Fruit fly (Drosophila melanogaster) whole organism, embryonic: ENCODE measurements around the gene Alg9.

Source experiments
- Atf6 ChIP-seq: fragments of 200-800 bp; sonication (Bioruptor generic); IDR thresholded peaks from 2 replicates; pipeline ENCODE4 v1.3.6; 2022; ENCODE audit warnings: missing biosample characterization, missing genetic modification characterization
- CG10147 ChIP-seq: fragments of 200-800 bp; sonication (Bioruptor generic); optimal IDR thresholded peaks from 2 replicates; lab custom pipeline; 2019; ENCODE audit warnings: missing biosample characterization, mild to moderate bottlenecking, missing genetic modification characterization, moderate library complexity
- CG10274 ChIP-seq: fragments of 200-800 bp; sonication (Bioruptor generic); optimal IDR thresholded peaks from 3 replicates; lab custom pipeline; 2017; ENCODE audit warnings: missing biosample characterization, mild to moderate bottlenecking, missing genetic modification characterization
- CG10321 ChIP-seq: fragments of 200-800 bp; sonication (Bioruptor generic); IDR thresholded peaks from 2 replicates; pipeline ENCODE4 v1.3.6; 2022; ENCODE audit warnings: missing biosample characterization, missing genetic modification characterization
- CG13296 ChIP-seq: fragments of 200-800 bp; sonication (Bioruptor generic); optimal IDR thresholded peaks from 3 replicates; lab custom pipeline; 2018; ENCODE audit warnings: missing biosample characterization, mild to moderate bottlenecking, missing genetic modification characterization
- CG1602 ChIP-seq: fragments of 200-800 bp; sonication (Bioruptor generic); optimal IDR thresholded peaks from 3 replicates; lab custom pipeline; 2016; ENCODE audit warnings: missing biosample characterization, missing genetic modification characterization
- CG17385 ChIP-seq: fragments of 200-800 bp; sonication (Bioruptor generic); optimal IDR thresholded peaks from 3 replicates; lab custom pipeline; 2018; ENCODE audit warnings: missing biosample characterization, mild to moderate bottlenecking, missing genetic modification characterization
- CG17912 ChIP-seq: fragments of 200-800 bp; sonication (Bioruptor generic); optimal IDR thresholded peaks from 2 replicates; lab custom pipeline; 2018; ENCODE audit warnings: missing biosample characterization, mild to moderate bottlenecking, missing genetic modification characterization
- CG1792 ChIP-seq: fragments of 200-800 bp; sonication (Bioruptor generic); optimal IDR thresholded peaks from 2 replicates; lab custom pipeline; 2016; ENCODE audit warnings: missing biosample characterization, missing genetic modification characterization
- CG1832 ChIP-seq: fragments of 200-800 bp; sonication (Bioruptor generic); optimal IDR thresholded peaks from 2 replicates; lab custom pipeline; 2017; ENCODE audit warnings: missing biosample characterization, mild to moderate bottlenecking, missing genetic modification characterization, inconsistent platforms
- CG2129 ChIP-seq: fragments of 200-800 bp; sonication (Bioruptor generic); IDR thresholded peaks from 2 replicates; pipeline ENCODE4 v1.3.6; 2022; ENCODE audit warnings: missing biosample characterization, missing genetic modification characterization; ENCODE audit not compliant: partially characterized antibody
- CG31441 ChIP-seq: fragments of 200-800 bp; sonication (Bioruptor generic); IDR thresholded peaks from 2 replicates; pipeline ENCODE4 v1.3.6; 2022; ENCODE audit warnings: missing biosample characterization, missing genetic modification characterization
- CG3281 ChIP-seq: fragments of 200-800 bp; sonication (Bioruptor generic); optimal IDR thresholded peaks from 3 replicates; lab custom pipeline; 2017; ENCODE audit warnings: missing biosample characterization, mild to moderate bottlenecking, missing genetic modification characterization
- CG3847 ChIP-seq: fragments of 200-800 bp; sonication (Bioruptor generic); IDR thresholded peaks from 2 replicates; pipeline ENCODE4 v1.3.6; 2022; ENCODE audit warnings: missing biosample characterization, missing genetic modification characterization
- CG5245 ChIP-seq: fragments of 200-800 bp; sonication (Bioruptor generic); optimal IDR thresholded peaks from 3 replicates; lab custom pipeline; 2016; ENCODE audit warnings: missing biosample characterization, missing genetic modification characterization
- CG6765 ChIP-seq: fragments of 200-800 bp; sonication (Bioruptor generic); optimal IDR thresholded peaks from 3 replicates; lab custom pipeline; 2017; ENCODE audit warnings: missing biosample characterization, mild to moderate bottlenecking, missing genetic modification characterization
- CG7963 ChIP-seq: fragments of 200-800 bp; sonication (Bioruptor generic); IDR thresholded peaks from 3 replicates; pipeline ENCODE4 v1.3.6; 2022; ENCODE audit warnings: missing biosample characterization, missing genetic modification characterization; ENCODE audit not compliant: partially characterized antibody
- CG8089 ChIP-seq: fragments of 200-800 bp; sonication (Bioruptor generic); optimal IDR thresholded peaks from 3 replicates; lab custom pipeline; 2016; ENCODE audit warnings: missing biosample characterization, missing genetic modification characterization
- CkIIα-i1 ChIP-seq: fragments of 200-800 bp; sonication (Bioruptor generic); IDR thresholded peaks from 2 replicates; pipeline ENCODE4 v1.3.6; 2022; ENCODE audit warnings: missing biosample characterization, missing genetic modification characterization
- Ets65A ChIP-seq: fragments of 200-800 bp; sonication (Bioruptor generic); peaks from one replicate; lab custom pipeline; 2016; ENCODE audit warnings: missing biosample characterization, missing genetic modification characterization
- Ets97D ChIP-seq: fragments of 200-800 bp; sonication (Bioruptor generic); optimal IDR thresholded peaks from 3 replicates; lab custom pipeline; 2016; ENCODE audit warnings: missing biosample characterization, missing genetic modification characterization
- Hey ChIP-seq: fragments of 200-800 bp; sonication (Bioruptor generic); optimal IDR thresholded peaks from 3 replicates; lab custom pipeline; 2018; ENCODE audit warnings: missing biosample characterization, mild to moderate bottlenecking, missing genetic modification characterization
- Hr51 ChIP-seq, 2 experiments: fragments of 200-800 bp; sonication (Bioruptor generic); optimal IDR thresholded peaks; 2 replicates in 1 of 2; 3 replicates in 1 of 2; lab custom pipeline; 2016 to 2018; ENCODE audit warnings: missing biosample characterization in 2 of 2, missing genetic modification characterization in 2 of 2, mild to moderate bottlenecking in 1 of 2, moderate library complexity in 1 of 2
- Lim3 ChIP-seq: fragments of 200-800 bp; sonication (Bioruptor generic); IDR thresholded peaks from 2 replicates; pipeline ENCODE4 v1.3.6; 2022; ENCODE audit warnings: missing biosample characterization, missing genetic modification characterization
- Max ChIP-seq: fragments of 200-800 bp; sonication (Bioruptor generic); optimal IDR thresholded peaks from 2 replicates; lab custom pipeline; 2016; ENCODE audit warnings: missing biosample characterization, mild to moderate bottlenecking, missing genetic modification characterization
- Mes4 ChIP-seq: fragments of 200-800 bp; sonication (Bioruptor generic); optimal IDR thresholded peaks from 2 replicates; lab custom pipeline; 2016; ENCODE audit warnings: missing biosample characterization, missing genetic modification characterization
- Opbp ChIP-seq: fragments of 200-800 bp; sonication (Bioruptor generic); IDR thresholded peaks from 3 replicates; pipeline ENCODE4 v1.3.6; 2022; ENCODE audit warnings: missing biosample characterization, missing genetic modification characterization; ENCODE audit not compliant: partially characterized antibody
- Pdp1 ChIP-seq, 2 experiments: fragments of 200-800 bp; sonication (Bioruptor generic); optimal IDR thresholded peaks; 3 replicates each; lab custom pipeline; 2016; ENCODE audit warnings: missing biosample characterization in 2 of 2, missing genetic modification characterization in 2 of 2, mild to moderate bottlenecking in 1 of 2, moderate library complexity in 1 of 2
- Ravus ChIP-seq: fragments of 200-800 bp; sonication (Bioruptor generic); IDR thresholded peaks from 2 replicates; pipeline ENCODE4 v1.3.6; 2022; ENCODE audit warnings: missing biosample characterization, missing genetic modification characterization
- Scr ChIP-seq: fragments of 200-800 bp; sonication (Bioruptor generic); IDR thresholded peaks from 2 replicates; pipeline ENCODE4 v1.3.6; 2022; ENCODE audit warnings: missing biosample characterization, missing genetic modification characterization; ENCODE audit not compliant: partially characterized antibody
- Six4 ChIP-seq: fragments of 200-800 bp; sonication (Bioruptor generic); optimal IDR thresholded peaks from 2 replicates; lab custom pipeline; 2016; ENCODE audit warnings: missing biosample characterization, missing genetic modification characterization
- Sry-δ ChIP-seq: fragments of 200-800 bp; sonication (Bioruptor generic); optimal IDR thresholded peaks from 2 replicates; lab custom pipeline; 2016; ENCODE audit warnings: missing biosample characterization, missing genetic modification characterization
- ara ChIP-seq: fragments of 200-800 bp; sonication (Bioruptor generic); IDR thresholded peaks from 2 replicates; pipeline ENCODE4 v1.3.6; 2022; ENCODE audit warnings: missing biosample characterization, missing genetic modification characterization
- ems ChIP-seq: fragments of 200-800 bp; sonication (Bioruptor generic); optimal IDR thresholded peaks from 3 replicates; lab custom pipeline; 2016; ENCODE audit warnings: missing biosample characterization, missing genetic modification characterization
- ewg ChIP-seq: fragments of 200-800 bp; sonication (Bioruptor generic); optimal IDR thresholded peaks from 3 replicates; lab custom pipeline; 2017; ENCODE audit warnings: mild to moderate bottlenecking, missing biosample characterization, missing genetic modification reagents, missing genetic modification characterization
- gsb-n ChIP-seq: fragments of 200-800 bp; sonication (Bioruptor generic); optimal IDR thresholded peaks from 3 replicates; lab custom pipeline; 2018; ENCODE audit warnings: missing biosample characterization, mild to moderate bottlenecking, missing genetic modification characterization
- kah ChIP-seq: fragments of 200-800 bp; sonication (Bioruptor generic); optimal IDR thresholded peaks from 2 replicates; lab custom pipeline; 2018; ENCODE audit warnings: missing biosample characterization, mild to moderate bottlenecking, missing genetic modification characterization
- lab ChIP-seq: fragments of 200-800 bp; sonication (Bioruptor generic); optimal IDR thresholded peaks from 3 replicates; lab custom pipeline; 2017; ENCODE audit warnings: missing biosample characterization, missing genetic modification characterization, mild to moderate bottlenecking, moderate library complexity, missing genetic modification reagents
- lbe ChIP-seq: fragments of 200-800 bp; sonication (Bioruptor generic); optimal IDR thresholded peaks from 2 replicates; lab custom pipeline; 2016; ENCODE audit warnings: missing biosample characterization, mild to moderate bottlenecking, missing genetic modification characterization
- nerfin-1 ChIP-seq: fragments of 200-800 bp; sonication (Bioruptor generic); optimal IDR thresholded peaks from 3 replicates; lab custom pipeline; 2019; ENCODE audit warnings: missing biosample characterization, mild to moderate bottlenecking, missing genetic modification characterization, moderate library complexity
- pb ChIP-seq: fragments of 200-800 bp; sonication (Bioruptor generic); optimal IDR thresholded peaks from 3 replicates; lab custom pipeline; 2016; ENCODE audit warnings: missing biosample characterization, missing genetic modification characterization
- prd ChIP-seq, 3 experiments: fragments of >200 bp in 2 of 3; fragments of 200-800 bp in 1 of 3; sonication (Bioruptor generic) in 1 of 3; optimal IDR thresholded peaks in 2 of 3; IDR thresholded peaks in 1 of 3; 2 replicates in 2 of 3; 3 replicates in 1 of 3; pipeline versions ENCODE4 v1.3.6 to Lab custom; 2017 to 2022; ENCODE audit warnings: missing biosample characterization in 1 of 3, missing genetic modification characterization in 1 of 3
- repo ChIP-seq: fragments of 200-800 bp; sonication (Bioruptor generic); optimal IDR thresholded peaks from 2 replicates; lab custom pipeline; 2016; ENCODE audit warnings: missing biosample characterization, missing genetic modification characterization
- salm ChIP-seq: fragments of 200-800 bp; sonication (Bioruptor generic); optimal IDR thresholded peaks from 2 replicates; lab custom pipeline; 2018; ENCODE audit warnings: missing biosample characterization, mild to moderate bottlenecking, missing genetic modification characterization
- slbo ChIP-seq: fragments of 200-800 bp; sonication (Bioruptor generic); IDR thresholded peaks from 2 replicates; pipeline ENCODE4 v1.3.6; 2022; ENCODE audit warnings: missing biosample characterization, missing genetic modification characterization
- slp2 ChIP-seq: fragments of 200-800 bp; sonication (Bioruptor generic); optimal IDR thresholded peaks from 2 replicates; lab custom pipeline; 2016; ENCODE audit warnings: missing biosample characterization, missing genetic modification characterization
- tio ChIP-seq: fragments of 200-800 bp; sonication (Bioruptor generic); optimal IDR thresholded peaks from 2 replicates; lab custom pipeline; 2017; ENCODE audit warnings: missing biosample characterization, missing genetic modification characterization, inconsistent platforms
- tup ChIP-seq: fragments of 200-800 bp; sonication (Bioruptor generic); optimal IDR thresholded peaks from 2 replicates; lab custom pipeline; 2016; ENCODE audit warnings: missing biosample characterization, mild to moderate bottlenecking, missing genetic modification characterization, moderate library complexity

The Alg9 gene

DNA sequence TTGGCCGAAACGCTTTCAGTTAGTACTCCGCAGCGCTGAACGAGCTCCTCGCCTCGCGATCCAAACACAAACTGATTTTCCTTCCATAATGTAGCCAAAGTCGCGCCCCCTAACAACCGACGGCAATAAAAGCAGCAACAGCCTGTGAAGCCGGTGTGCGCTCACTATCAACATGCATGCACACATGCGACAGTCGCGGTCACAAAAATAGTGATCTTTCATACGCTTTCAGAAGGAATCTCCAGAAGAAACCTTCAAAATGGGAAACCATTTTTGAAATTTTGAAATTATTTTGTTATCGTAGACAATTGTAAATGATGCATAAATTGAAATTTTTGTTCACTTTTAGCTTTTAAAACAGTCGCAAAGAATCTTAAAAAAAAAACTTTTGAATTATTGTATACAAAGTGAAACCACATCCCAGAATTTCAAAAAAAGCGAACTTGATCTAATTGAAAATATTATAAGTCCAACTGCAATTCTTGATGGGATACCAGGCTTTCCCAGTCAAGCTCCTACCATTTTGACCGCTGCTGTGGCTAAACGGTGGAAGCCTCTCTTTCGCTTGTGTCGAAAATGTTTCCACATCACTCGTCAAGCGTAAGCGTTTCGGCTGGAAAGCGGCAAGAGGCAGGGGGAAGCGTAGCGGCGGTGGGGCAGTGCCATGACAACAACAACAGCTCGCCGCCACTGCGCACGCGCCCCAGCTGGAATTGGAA, 11.0 kb downstream of the Alg9 start, which contains the start of gene Cad96Cb (continued):
- TF ChIP-seq CG10274 (GFP tag; lab: Kevin White, UChicago) = peak; percentile 41
- peak; percentile 70 for TF ChIP-seq CG8089
- peak; percentile 36; the same call in 1 of the 2 replicates for TF ChIP-seq Atf6 (GFP tag; lab: Robert Waterston, UW)
- peak; percentile 95 for TF ChIP-seq Ets65A (GFP tag; lab: Kevin White, UChicago)
- TF ChIP-seq Opbp (GFP tag; lab: Robert Waterston, UW) = no peak
- no peak for TF ChIP-seq Hey
- peak; percentile 76 for TF ChIP-seq ems
- TF ChIP-seq Ets97D = peak; percentile 28
- peak; percentile 73 for TF ChIP-seq CG1602 (GFP tag; lab: Kevin White, UChicago)
- peak; percentile 82 for TF ChIP-seq slp2 (GFP tag; lab: Kevin White, UChicago)
- TF ChIP-seq Scr (GFP tag; lab: Robert Waterston, UW) = no peak
- TF ChIP-seq CG17385 = peak; percentile 82
- TF ChIP-seq CG17912 (GFP tag; lab: Kevin White, UChicago) = no peak
- peak; percentile 78 for TF ChIP-seq Max (GFP tag; lab: Kevin White, UChicago)
- peak; percentile 77 for TF ChIP-seq salm (tag; lab: Kevin White, UChicago)
- TF ChIP-seq CG6765 (GFP tag; lab: Kevin White, UChicago) = peak; percentile 63
- no peak for TF ChIP-seq CkIIα-i1 (GFP tag; lab: Robert Waterston, UW)
- peak; percentile 88 for TF ChIP-seq nerfin-1 (tag; lab: Kevin White, UChicago)
- peak; percentile 77 for TF ChIP-seq CG10147 (GFP tag; lab: Kevin White, UChicago)
- TF ChIP-seq CG1792 (GFP tag; lab: Kevin White, UChicago) = peak; percentile 63
- TF ChIP-seq ewg (GFP tag; lab: Kevin White, UChicago) = peak; percentile 75
- TF ChIP-seq lbe (GFP tag; lab: Kevin White, UChicago) = no peak
- TF ChIP-seq tup (GFP tag; lab: Kevin White, UChicago) = no peak
- TF ChIP-seq CG13296 (GFP tag; lab: Kevin White, UChicago) = peak; percentile 67
- TF ChIP-seq kah = peak; percentile 80
- peak; percentile 85 for TF ChIP-seq Mes4 (GFP tag; lab: Kevin White, UChicago)
- TF ChIP-seq Six4 (GFP tag; lab: Kevin White, UChicago) = peak; percentile 78
- peak; percentile 71 to 81 for TF ChIP-seq Pdp1 (GFP tag; optimal IDR thresholded peaks at IDR 0.05; lab: Kevin White, UChicago)
- TF ChIP-seq CG7963 = 0 out of 3 replicates have a peak, but pooled peaks have one; percentile 34
- peak; percentile 71 for TF ChIP-seq lab (GFP tag; lab: Kevin White, UChicago)
- TF ChIP-seq tio = peak; percentile 91
- TF ChIP-seq slbo = peak; percentile 38; the same call in 1 of the 2 replicates
- peak; percentile 21 for TF ChIP-seq Sry-δ
- peak; percentile 94 for TF ChIP-seq CG31441 (GFP tag; lab: Robert Waterston, UW)
- TF ChIP-seq Lim3 (GFP tag; lab: Robert Waterston, UW) = no peak
- no peak for TF ChIP-seq prd (optimal IDR thresholded peaks at IDR 0.05; lab: Kevin White, UChicago)
- TF ChIP-seq prd (GFP tag; IDR thresholded peaks at IDR 0.05; lab: Robert Waterston, UW) = peak; percentile 75
- peak; percentile 78 for TF ChIP-seq pb (GFP tag; lab: Kevin White, UChicago)
- no peak for TF ChIP-seq Ravus (GFP tag; lab: Robert Waterston, UW)
- no peak for TF ChIP-seq CG10321 (GFP tag; lab: Robert Waterston, UW)
- peak; percentile 25 for TF ChIP-seq repo (GFP tag; lab: Kevin White, UChicago)
- TF ChIP-seq CG3847 (GFP tag; lab: Robert Waterston, UW) = peak; percentile 41; the same call in 1 of the 2 replicates
- TF ChIP-seq CG1832 (GFP tag; lab: Kevin White, UChicago) = no peak
- TF ChIP-seq CG2129 (GFP tag; lab: Robert Waterston, UW) = no peak
- TF ChIP-seq CG3281 (GFP tag; lab: Kevin White, UChicago) = no peak
- peak; percentile 65; the same call in 1 of the 2 replicates for TF ChIP-seq ara (GFP tag; lab: Robert Waterston, UW)
- peak; percentile 86 for TF ChIP-seq gsb-n (tag; lab: Kevin White, UChicago)
- TF ChIP-seq CG5245 (GFP tag; lab: Kevin White, UChicago) = peak; percentile 82
- peak; percentile 48 to 90 for TF ChIP-seq Hr51 (GFP tag; optimal IDR thresholded peaks at IDR 0.05; lab: Kevin White, UChicago)
